Worm (Caenorhabditis elegans): ENCODE measurements around the gene eri-12.

- no peak for TF ChIP-seq pha-4 (tag; optimal IDR thresholded peaks at IDR 0.05)
- no peak for TF ChIP-seq ztf-11 (tag; optimal IDR thresholded peaks at IDR 0.05)
- no peak for TF ChIP-seq nhr-76 (tag; optimal IDR thresholded peaks at IDR 0.05)
- no peak for TF ChIP-seq blmp-1 (tag; optimal IDR thresholded peaks at IDR 0.05)
- no peak for TF ChIP-seq nhr-28 (tag; optimal IDR thresholded peaks at IDR 0.05)
- no peak for TF ChIP-seq mep-1 (tag; optimal IDR thresholded peaks at IDR 0.05)
- TF ChIP-seq M03D4.4 (tag; optimal IDR thresholded peaks at IDR 0.05): no peak
Observed at ce11 chrIV:12111477-12111876, 45.2 kb upstream of the eri-12 start, which contains the start of gene dlc-2.

All from whole organism, mixed stage, embryonic.